Worm (Caenorhabditis elegans) whole organism, L4 larva: ENCODE measurements around the gene tbc-18.

ENCODE experiments used
- lin-13 ChIP-seq: fragments of 150-350 bp; optimal IDR thresholded peaks from 2 replicates; lab custom pipeline; 2014; ENCODE audit warnings: missing biosample characterization, missing genetic modification reagents, missing genetic modification characterization
- madf-5 ChIP-seq, 2 experiments: fragments of 200-800 bp; sonication (Bioruptor generic); IDR thresholded peaks; 2 replicates each; pipeline ENCODE4 v1.3.6; 2022; ENCODE audit warnings: missing compliant biosample characterization in 2 of 2, missing genetic modification characterization in 2 of 2
- nhr-77 ChIP-seq: fragments of 150-350 bp; optimal IDR thresholded peaks from 2 replicates; lab custom pipeline; 2014; ENCODE audit warnings: missing biosample characterization, missing genetic modification characterization
- skn-1 ChIP-seq: fragments of 150-350 bp; optimal IDR thresholded peaks from 2 replicates; lab custom pipeline; 2014; ENCODE audit warnings: missing biosample characterization, missing genetic modification characterization

ce11 chrX:8340393-8340792 is 38.0 kb upstream of the tbc-18 start, which contains the start of gene F55E10.2:
- TF ChIP-seq madf-5 (GFP tag; IDR thresholded peaks at IDR 0.05; lab: Robert Waterston, UW) (no peak), skn-1 (tag; lab: Kevin White, UChicago) (no peak), nhr-77 (no peak), lin-13 (GFP tag; lab: Kevin White, UChicago) (no peak)
